Worm (Caenorhabditis elegans) whole organism, L4/young adult: Measurements from ENCODE around the gene cyy-1.

Experiments used
- W03F9.2 ChIP-seq: fragments of 150-350 bp; optimal IDR thresholded peaks from 2 replicates; lab custom pipeline; 2014; ENCODE audit warnings: missing biosample characterization, missing genetic modification characterization
- dao-5 ChIP-seq: sonication (generic microtip); optimal IDR thresholded peaks from 2 replicates; lab custom pipeline; 2016; ENCODE audit warnings: missing genotype, missing genetic modification characterization, moderate library complexity, missing compliant biosample characterization
- him-1 ChIP-seq: sonication (generic microtip); optimal IDR thresholded peaks from 2 replicates; lab custom pipeline; 2016; ENCODE audit warnings: missing genotype, missing genetic modification reagents, missing genetic modification characterization, missing compliant biosample characterization

DNA sequence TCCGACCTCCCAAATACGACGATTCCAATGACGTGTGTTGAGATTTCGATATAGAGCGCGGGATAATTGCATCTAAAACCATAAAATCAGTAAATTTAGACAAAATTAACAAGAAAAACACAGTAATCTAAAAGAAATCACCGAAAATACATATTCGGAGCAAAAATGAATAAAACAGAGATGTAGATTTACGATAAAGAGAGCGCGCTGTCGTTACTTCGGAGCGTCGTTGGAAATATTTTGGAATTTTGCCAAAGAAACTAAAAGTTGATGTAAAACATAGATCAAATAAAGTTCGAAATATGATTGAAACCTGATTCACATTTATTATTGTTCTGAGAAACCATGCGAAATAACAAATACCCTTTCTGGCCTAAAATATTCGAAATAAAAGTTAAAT, 26.5 kb downstream of the cyy-1 start, which contains the start of gene ZK1236.5:
- TF ChIP-seq him-1 (no peak), dao-5 (no peak), W03F9.2 (tag; lab: Kevin White, UChicago) (no peak)
